Fruit fly (Drosophila melanogaster) whole organism, wandering third instar larva: ENCODE data around the gene CG31752.

Experiments used
- CrebA ChIP-seq: fragments of 200-800 bp; sonication (Bioruptor generic); optimal IDR thresholded peaks from 2 replicates; lab custom pipeline; 2016; ENCODE audit warnings: missing biosample characterization, mild to moderate bottlenecking, missing genetic modification characterization, borderline replicate concordance
- Dfd ChIP-seq: fragments of >200 bp; optimal IDR thresholded peaks from 2 replicates; lab custom pipeline; 2017; ENCODE audit warnings: missing biosample characterization, missing genetic modification characterization
- HLH106 ChIP-seq: fragments of 200-800 bp; optimal IDR thresholded peaks from 3 replicates; lab custom pipeline; 2019; ENCODE audit warnings: missing biosample characterization, mild to moderate bottlenecking, missing genetic modification characterization, moderate library complexity
- dmrt93B ChIP-seq: fragments of 200-800 bp; sonication (Bioruptor generic); optimal IDR thresholded peaks from 2 replicates; lab custom pipeline; 2018; ENCODE audit warnings: missing biosample characterization, mild to moderate bottlenecking, missing genetic modification characterization
- fru ChIP-seq: fragments of 200-800 bp; sonication (Bioruptor generic); optimal IDR thresholded peaks from 3 replicates; lab custom pipeline; 2016; ENCODE audit warnings: missing biosample characterization, mild to moderate bottlenecking, missing genetic modification characterization
- pan ChIP-seq: fragments of >200 bp; optimal IDR thresholded peaks from 2 replicates; lab custom pipeline; 2017
- sv ChIP-seq: fragments of 200-800 bp; sonication (Bioruptor generic); optimal IDR thresholded peaks from 3 replicates; lab custom pipeline; 2016; ENCODE audit warnings: missing biosample characterization, missing genetic modification characterization

DNA sequence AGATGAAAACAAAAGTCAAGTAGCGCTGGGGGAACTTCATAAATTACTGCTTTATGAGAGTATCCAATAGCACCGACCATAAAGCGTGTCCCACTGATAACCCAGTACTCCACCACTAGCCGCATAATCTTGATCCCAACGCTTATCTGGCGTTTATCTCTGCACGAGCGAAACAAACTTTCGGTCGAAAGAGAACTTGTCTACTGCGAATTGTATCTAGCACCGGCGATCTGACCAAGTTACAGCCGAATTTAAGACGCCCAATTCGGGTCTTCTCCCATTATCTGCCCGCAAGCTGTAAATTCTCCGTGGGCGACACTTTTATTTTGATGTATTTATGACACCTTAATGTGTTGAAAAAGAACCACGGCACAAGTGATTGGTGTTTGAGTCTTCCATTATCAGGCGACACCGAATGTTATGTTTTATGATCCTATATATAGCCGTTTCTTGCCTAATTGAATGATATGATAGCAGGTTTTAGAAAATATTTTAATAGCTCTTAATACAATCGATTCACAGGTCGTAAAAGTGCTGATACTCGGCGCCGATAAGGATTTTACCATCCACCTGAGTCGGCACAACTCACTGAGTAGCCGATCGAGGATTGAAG is 51.2 kb downstream of the CG31752 start:
- TF ChIP-seq pan (lab: Kevin White, UChicago), result no peak
- no peak for TF ChIP-seq dmrt93B (GFP tag; lab: Kevin White, UChicago)
- TF ChIP-seq HLH106 (tag; lab: Kevin White, UChicago), result no peak
- no peak for TF ChIP-seq CrebA (GFP tag; lab: Kevin White, UChicago)
- TF ChIP-seq Dfd (GFP tag; lab: Kevin White, UChicago), result no peak
- no peak for TF ChIP-seq sv (GFP tag; lab: Kevin White, UChicago)
- TF ChIP-seq fru (GFP tag; lab: Kevin White, UChicago), result no peak
